Worm (Caenorhabditis elegans): ENCODE results near the gene Y57G11C.20.

Gene Y57G11C.20

ce11 chrIV:14874926-14875570, 31.9 kb downstream of the Y57G11C.20 start (continued):
- TF ChIP-seq efl-1 (optimal IDR thresholded peaks at IDR 0.05), result peak; percentile 4 to 10
- peak in 1 of 2 experiments; percentile 21 for TF ChIP-seq efl-1 (GFP tag; optimal IDR thresholded peaks at IDR 0.05 in 1 of 2)
- peak; percentile 72 for TF ChIP-seq nhr-90 (tag; optimal IDR thresholded peaks at IDR 0.05; ENCODE audit: poor library complexity)
- peak in 1 of 2 experiments; percentile 47 for TF ChIP-seq egl-27 (tag; optimal IDR thresholded peaks at IDR 0.05)
- no peak for TF ChIP-seq tlp-1 (tag; optimal IDR thresholded peaks at IDR 0.05)
- peak; percentile 65 for TF ChIP-seq nhr-85 (tag)
- no peak for TF ChIP-seq C34B4.2 (tag; optimal IDR thresholded peaks at IDR 0.05)
- TF ChIP-seq mef-2 (tag; optimal IDR thresholded peaks at IDR 0.05), result no peak
- TF ChIP-seq aly-2 (tag; optimal IDR thresholded peaks at IDR 0.05), result no peak
- TF ChIP-seq ets-5 (GFP tag; IDR thresholded peaks at IDR 0.05), result no peak
- TF ChIP-seq ceh-82 (tag; optimal IDR thresholded peaks at IDR 0.05), result peak in 1 of 3 experiments; percentile 11
- no peak for TF ChIP-seq unc-86 (tag; optimal IDR thresholded peaks at IDR 0.05)
- TF ChIP-seq nhr-20 (tag; optimal IDR thresholded peaks at IDR 0.05), result peak; percentile 45
- no peak for TF ChIP-seq ama-1 (optimal IDR thresholded peaks at IDR 0.05)
- peak in 2 of 6 experiments; percentile 1 to 52 for TF ChIP-seq elt-3 (tag; optimal IDR thresholded peaks at IDR 0.05)
- no peak for TF ChIP-seq ces-1 (GFP tag; optimal IDR thresholded peaks at IDR 0.05)
- TF ChIP-seq nhr-12 (tag; optimal IDR thresholded peaks at IDR 0.05), result no peak
- no peak for TF ChIP-seq ceh-90 (tag; optimal IDR thresholded peaks at IDR 0.05)
- TF ChIP-seq grh-1 (GFP tag; IDR thresholded peaks at IDR 0.05), result no peak
- peak; percentile 30 for TF ChIP-seq snu-23 (GFP tag; optimal IDR thresholded peaks at IDR 0.05)
- peak; percentile 20 to 56 for TF ChIP-seq lin-35 (GFP tag; optimal IDR thresholded peaks at IDR 0.05)
- TF ChIP-seq nhr-77 (tag; optimal IDR thresholded peaks at IDR 0.05), result peak; percentile 77
- peak; percentile 66 for TF ChIP-seq lin-14 (GFP tag; optimal IDR thresholded peaks at IDR 0.05)
- TF ChIP-seq mab-9 (GFP tag; IDR thresholded peaks at IDR 0.05), result no peak
- no peak for TF ChIP-seq unc-98 (GFP tag; IDR thresholded peaks at IDR 0.05)
- TF ChIP-seq jun-1 (tag; optimal IDR thresholded peaks at IDR 0.05), result peak; percentile 35
- peak; percentile 34 for TF ChIP-seq swsn-7 (tag; optimal IDR thresholded peaks at IDR 0.05)
- no peak for TF ChIP-seq ceh-8 (GFP tag; optimal IDR thresholded peaks at IDR 0.05)
- no peak for TF ChIP-seq isw-1 (GFP tag; IDR thresholded peaks at IDR 0.05)
- peak; percentile 55 for TF ChIP-seq blmp-1 (tag; optimal IDR thresholded peaks at IDR 0.05)
- no peak for TF ChIP-seq fkh-10 (GFP tag; optimal IDR thresholded peaks at IDR 0.05)
- peak; percentile 52 for TF ChIP-seq mep-1 (tag; optimal IDR thresholded peaks at IDR 0.05)
- peak in 1 of 2 experiments; percentile 77 for TF ChIP-seq mdl-1 (tag; optimal IDR thresholded peaks at IDR 0.05)
- peak; percentile 55 for TF ChIP-seq nhr-71 (tag; optimal IDR thresholded peaks at IDR 0.05)

- TF ChIP-seq unc-130 (tag; optimal IDR thresholded peaks at IDR 0.05) (no peak), unc-86 (tag; optimal IDR thresholded peaks at IDR 0.05) (no peak), mef-2 (tag; optimal IDR thresholded peaks at IDR 0.05) (no peak), ama-1 (optimal IDR thresholded peaks at IDR 0.05) (no peak), egl-13 (tag; optimal IDR thresholded peaks at IDR 0.05) (no peak), ceh-90 (tag; optimal IDR thresholded peaks at IDR 0.05) (no peak), ceh-8 (GFP tag; optimal IDR thresholded peaks at IDR 0.05) (no peak), irx-1 (tag; optimal IDR thresholded peaks at IDR 0.05) (no peak), nhr-20 (tag; optimal IDR thresholded peaks at IDR 0.05) (no peak), nhr-90 (tag; optimal IDR thresholded peaks at IDR 0.05; ENCODE audit: poor library complexity) (no peak), unc-30 (tag; optimal IDR thresholded peaks at IDR 0.05) (no peak), ceh-63 (GFP tag; optimal IDR thresholded peaks at IDR 0.05) (no peak), lin-13 (GFP tag; optimal IDR thresholded peaks at IDR 0.05) (no peak), nhr-11 (tag; optimal IDR thresholded peaks at IDR 0.05) (no peak), sox-4 (tag; optimal IDR thresholded peaks at IDR 0.05) (no peak), elt-3 (tag; optimal IDR thresholded peaks at IDR 0.05) (peak in 1 of 6 experiments; percentile 10), dpl-1 (GFP tag; optimal IDR thresholded peaks at IDR 0.05) (peak in 1 of 3 experiments; percentile 10), mdl-1 (tag; optimal IDR thresholded peaks at IDR 0.05) (peak in 1 of 2 experiments; percentile 2), nhr-76 (tag; optimal IDR thresholded peaks at IDR 0.05) (no peak), nhr-12 (tag; optimal IDR thresholded peaks at IDR 0.05) (no peak), nhr-71 (tag; optimal IDR thresholded peaks at IDR 0.05) (peak; percentile 11), Y116A8C.19 (tag; optimal IDR thresholded peaks at IDR 0.05; ENCODE audit: borderline replicate concordance) (no peak), fkh-10 (GFP tag; optimal IDR thresholded peaks at IDR 0.05) (no peak), nhr-77 (tag; optimal IDR thresholded peaks at IDR 0.05) (no peak), tbx-2 (tag; optimal IDR thresholded peaks at IDR 0.05) (no peak), snu-23 (GFP tag; optimal IDR thresholded peaks at IDR 0.05) (peak; percentile 27), grh-1 (GFP tag; IDR thresholded peaks at IDR 0.05) (peak; percentile 50; the same call in 1 of the 2 replicates), lin-15B (tag; optimal IDR thresholded peaks at IDR 0.05) (no peak), C16A3.4 (tag; optimal IDR thresholded peaks at IDR 0.05) (no peak), blmp-1 (tag; optimal IDR thresholded peaks at IDR 0.05) (peak; percentile 87), nhr-84 (tag; optimal IDR thresholded peaks at IDR 0.05) (no peak), vab-15 (tag; optimal IDR thresholded peaks at IDR 0.05) (no peak), nhr-85 (tag) (peak; percentile 69)
These were observed 33.5 kb downstream of the Y57G11C.20 start for ce11 chrIV:14876632-14877031.

Data from whole organism, L1 larva.